Worm (Caenorhabditis elegans) whole organism, L3 larva: ENCODE results near the gene hid-1.

Experiments
- R02D3.7 ChIP-seq: fragments of 150-350 bp; optimal IDR thresholded peaks from 2 replicates; lab custom pipeline; 2014; ENCODE audit warnings: missing biosample characterization, missing genetic modification characterization
- ZK546.5 ChIP-seq: sonication (generic microtip); optimal IDR thresholded peaks from 2 replicates; lab custom pipeline; 2017; ENCODE audit warnings: missing biosample characterization, missing genetic modification characterization
- aly-2 ChIP-seq: fragments of 150-350 bp; optimal IDR thresholded peaks from 2 replicates; lab custom pipeline; 2014; ENCODE audit warnings: missing biosample characterization, missing genetic modification characterization
- ama-1 ChIP-seq: fragments of 150-350 bp; optimal IDR thresholded peaks from 2 replicates; lab custom pipeline; 2018
- ceh-16 ChIP-seq: sonication (generic microtip); optimal IDR thresholded peaks from 2 replicates; lab custom pipeline; 2017; ENCODE audit warnings: missing biosample characterization, missing genetic modification characterization
- ceh-28 ChIP-seq: fragments of 150-350 bp; optimal IDR thresholded peaks from 2 replicates; lab custom pipeline; 2014; ENCODE audit warnings: missing biosample characterization, missing genetic modification reagents, missing genetic modification characterization
- ceh-82 ChIP-seq: fragments of 150-350 bp; optimal IDR thresholded peaks from 2 replicates; lab custom pipeline; 2014; ENCODE audit warnings: missing biosample characterization, missing genetic modification characterization
- ceh-9 ChIP-seq: sonication (generic microtip); optimal IDR thresholded peaks from 2 replicates; lab custom pipeline; 2018; ENCODE audit warnings: missing biosample characterization, missing genetic modification characterization
- egl-27 ChIP-seq: sonication (generic microtip); optimal IDR thresholded peaks from 4 replicates; lab custom pipeline; 2017; ENCODE audit warnings: missing biosample characterization, missing genetic modification reagents, missing genetic modification characterization
- egl-5 ChIP-seq: fragments of 150-350 bp; optimal IDR thresholded peaks from 2 replicates; lab custom pipeline; 2017; ENCODE audit warnings: missing biosample characterization, missing genetic modification reagents, missing genetic modification characterization, inconsistent platforms
- elt-1 ChIP-seq: fragments of 150-350 bp; optimal IDR thresholded peaks from 2 replicates; lab custom pipeline; 2014; ENCODE audit warnings: missing biosample characterization, missing genetic modification characterization
- elt-2 ChIP-seq: sonication (generic microtip); optimal IDR thresholded peaks from 2 replicates; lab custom pipeline; 2016; ENCODE audit warnings: missing genetic modification reagents, mild to moderate bottlenecking, missing genetic modification characterization, missing compliant biosample characterization
- elt-3 ChIP-seq, 3 experiments: fragments of 150-350 bp in 1 of 3; sonication (generic microtip) in 2 of 3; optimal IDR thresholded peaks; 2 replicates in 2 of 3; 4 replicates in 1 of 3; lab custom pipeline; 2014 to 2017; ENCODE audit warnings: missing biosample characterization in 3 of 3, missing genetic modification characterization in 3 of 3
- fkh-10 ChIP-seq: sonication (generic microtip); optimal IDR thresholded peaks from 2 replicates; lab custom pipeline; 2017; ENCODE audit warnings: missing biosample characterization, missing genetic modification reagents, missing genetic modification characterization
- fos-1 ChIP-seq: fragments of 150-350 bp; optimal IDR thresholded peaks from 2 replicates; lab custom pipeline; 2014; ENCODE audit warnings: missing biosample characterization, missing genetic modification characterization
- hmg-11 ChIP-seq: sonication (generic microtip); optimal IDR thresholded peaks from 2 replicates; lab custom pipeline; 2016; ENCODE audit warnings: missing genetic modification characterization, missing compliant biosample characterization
- jun-1 ChIP-seq: fragments of 150-350 bp; optimal IDR thresholded peaks from 2 replicates; lab custom pipeline; 2014; ENCODE audit warnings: missing biosample characterization, missing genetic modification reagents, missing genetic modification characterization
- lin-15B ChIP-seq: fragments of 150-350 bp; optimal IDR thresholded peaks from 2 replicates; lab custom pipeline; 2014; ENCODE audit warnings: missing biosample characterization, missing genetic modification characterization
- lin-39 ChIP-seq: fragments of 150-350 bp; optimal IDR thresholded peaks from 2 replicates; lab custom pipeline; 2018; ENCODE audit warnings: missing biosample characterization, missing genetic modification reagents, missing genetic modification characterization
- lsy-12 ChIP-seq: sonication (generic microtip); optimal IDR thresholded peaks from 2 replicates; lab custom pipeline; 2016; ENCODE audit warnings: mild to moderate bottlenecking, missing genetic modification characterization, missing compliant biosample characterization
- mdl-1 ChIP-seq: fragments of 150-350 bp; optimal IDR thresholded peaks from 2 replicates; lab custom pipeline; 2014; ENCODE audit warnings: missing biosample characterization, missing genetic modification characterization
- mml-1 ChIP-seq: fragments of 150-350 bp; sonication (generic microtip); optimal IDR thresholded peaks from 3 replicates; lab custom pipeline; 2014; ENCODE audit warnings: missing biosample characterization, missing genetic modification characterization
- nfya-1 ChIP-seq: sonication (generic microtip); optimal IDR thresholded peaks from 2 replicates; lab custom pipeline; 2017; ENCODE audit warnings: missing genetic modification characterization, mild to moderate bottlenecking, missing compliant biosample characterization, antibody characterized with exemption, moderate library complexity; ENCODE audit not compliant: insufficient read depth
- nhr-11 ChIP-seq: fragments of 150-350 bp; optimal IDR thresholded peaks from 2 replicates; lab custom pipeline; 2014; ENCODE audit warnings: missing biosample characterization, missing genetic modification characterization
- nhr-12 ChIP-seq: fragments of 150-350 bp; optimal IDR thresholded peaks from 2 replicates; lab custom pipeline; 2014; ENCODE audit warnings: missing biosample characterization, missing genetic modification characterization
- nhr-23 ChIP-seq: fragments of 150-350 bp; optimal IDR thresholded peaks from 2 replicates; lab custom pipeline; 2014; ENCODE audit warnings: missing biosample characterization, missing genetic modification reagents, missing genetic modification characterization
- nhr-25 ChIP-seq: sonication (generic microtip); optimal IDR thresholded peaks from 2 replicates; lab custom pipeline; 2017; ENCODE audit warnings: missing biosample characterization, missing genetic modification characterization
- nhr-28 ChIP-seq: fragments of 150-350 bp; optimal IDR thresholded peaks from 2 replicates; lab custom pipeline; 2014; ENCODE audit warnings: missing biosample characterization, missing genetic modification characterization
- nhr-67 ChIP-seq: fragments of 150-350 bp; optimal IDR thresholded peaks from 2 replicates; lab custom pipeline; 2014; ENCODE audit warnings: missing biosample characterization, missing genetic modification characterization
- nhr-76 ChIP-seq: fragments of 150-350 bp; sonication (generic microtip); optimal IDR thresholded peaks from 5 replicates; lab custom pipeline; 2014; ENCODE audit warnings: missing biosample characterization, missing genetic modification characterization
- pha-4 ChIP-seq: fragments of 150-350 bp; optimal IDR thresholded peaks from 2 replicates; lab custom pipeline; 2014; ENCODE audit warnings: missing biosample characterization, missing genetic modification reagents, missing genetic modification characterization
- pqm-1 ChIP-seq: fragments of 150-350 bp; optimal IDR thresholded peaks from 2 replicates; lab custom pipeline; 2017; ENCODE audit warnings: missing biosample characterization, missing genetic modification characterization, inconsistent platforms
- skn-1 ChIP-seq: fragments of 150-350 bp; optimal IDR thresholded peaks from 2 replicates; lab custom pipeline; 2014; ENCODE audit warnings: missing biosample characterization, missing genetic modification characterization
- snpc-4 ChIP-seq: fragments of 150-350 bp; optimal IDR thresholded peaks from 2 replicates; lab custom pipeline; 2014; ENCODE audit warnings: missing biosample characterization, missing genetic modification characterization
- tbx-2 ChIP-seq: sonication (generic microtip); optimal IDR thresholded peaks from 2 replicates; lab custom pipeline; 2016; ENCODE audit warnings: mild to moderate bottlenecking, missing genetic modification characterization, missing compliant biosample characterization
- unc-39 ChIP-seq: sonication (generic microtip); optimal IDR thresholded peaks from 4 replicates; lab custom pipeline; 2017; ENCODE audit warnings: missing biosample characterization, missing genetic modification characterization
- unc-62 ChIP-seq: fragments of 150-350 bp; sonication (generic microtip); optimal IDR thresholded peaks from 4 replicates; lab custom pipeline; 2014; ENCODE audit warnings: missing biosample characterization, missing genetic modification reagents, missing genetic modification characterization
- ztf-11 ChIP-seq: fragments of 150-350 bp; optimal IDR thresholded peaks from 2 replicates; lab custom pipeline; 2014; ENCODE audit warnings: missing biosample characterization, missing genetic modification characterization

hid-1 gene

DNA sequence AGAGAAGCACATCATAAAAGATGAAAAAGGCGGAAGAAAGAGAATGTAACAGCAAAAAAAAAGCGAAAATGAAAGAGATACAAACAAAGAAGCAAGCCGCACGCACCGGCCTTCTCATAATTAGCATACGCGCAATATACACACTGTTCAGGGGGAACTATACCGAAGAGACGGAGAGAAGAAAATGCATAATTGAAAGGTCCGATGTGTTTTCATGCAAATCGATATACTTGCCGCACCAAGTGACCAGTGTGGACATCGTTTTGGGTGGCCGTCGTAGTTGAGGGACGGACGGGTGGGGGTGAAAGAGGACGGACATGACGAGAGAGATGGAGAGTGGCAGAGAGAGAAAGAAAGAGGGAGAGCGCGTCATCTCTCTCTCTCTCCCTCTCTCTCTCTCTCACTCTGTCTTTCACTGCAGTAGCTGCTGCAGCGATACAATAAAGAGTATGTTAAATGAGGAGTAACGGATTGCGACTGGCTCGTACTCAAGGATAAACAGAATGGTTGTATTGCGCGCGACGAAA lies 47.5 kb downstream of the hid-1 start:
- peak; percentile 73 for TF ChIP-seq nhr-11 (tag; lab: Kevin White, UChicago)
- peak; percentile 89 for TF ChIP-seq nfya-1
- TF ChIP-seq skn-1 (tag; lab: Kevin White, UChicago), result peak; percentile 42
- TF ChIP-seq jun-1 (tag; lab: Kevin White, UChicago), result peak; percentile 37
- TF ChIP-seq nhr-23 (tag; lab: Kevin White, UChicago), result peak; percentile 79
- TF ChIP-seq nhr-12 (tag; lab: Kevin White, UChicago), result no peak
- TF ChIP-seq lsy-12 (tag; lab: Kevin White, UChicago), result peak; percentile 12
- no peak for TF ChIP-seq ceh-9 (tag; lab: Kevin White, UChicago)
- TF ChIP-seq ceh-82, result peak; percentile 63
- no peak for TF ChIP-seq nhr-67 (tag; lab: Kevin White, UChicago)
- peak; percentile 36 for TF ChIP-seq elt-1 (tag; lab: Kevin White, UChicago)
- TF ChIP-seq mdl-1 (tag; lab: Kevin White, UChicago), result peak; percentile 10
- TF ChIP-seq lin-39 (tag; lab: Kevin White, UChicago), result peak; percentile 97
- TF ChIP-seq lin-15B (tag; lab: Kevin White, UChicago), result peak; percentile 29
- peak; percentile 87 for TF ChIP-seq snpc-4 (tag; lab: Kevin White, UChicago)
- no peak for TF ChIP-seq nhr-76
- TF ChIP-seq nhr-25, result peak; percentile 81
- TF ChIP-seq ama-1 (lab: Kevin White, UChicago), result no peak
- TF ChIP-seq ceh-28 (tag; lab: Kevin White, UChicago), result peak; percentile 71
- TF ChIP-seq pha-4, result peak; percentile 95
- peak; percentile 66 for TF ChIP-seq hmg-11 (tag; lab: Kevin White, UChicago)
- TF ChIP-seq fkh-10, result peak; percentile 66
- no peak for TF ChIP-seq unc-39 (tag; lab: Kevin White, UChicago)
- peak; percentile 70 for TF ChIP-seq egl-5 (tag; lab: Kevin White, UChicago)
- TF ChIP-seq mml-1 (tag; lab: Kevin White, UChicago), result no peak
- TF ChIP-seq tbx-2 (tag; lab: Kevin White, UChicago), result peak; percentile 54
- no peak for TF ChIP-seq aly-2 (tag; lab: Kevin White, UChicago)
- TF ChIP-seq unc-62 (GFP tag; lab: Kevin White, UChicago), result peak; percentile 52
- peak; percentile 65 for TF ChIP-seq egl-27 (tag; lab: Kevin White, UChicago)
- no peak for TF ChIP-seq nhr-28
- TF ChIP-seq ztf-11, result no peak

ce11 chrX:2538713-2539112 lies 49.9 kb downstream of the hid-1 start:
- TF ChIP-seq unc-39 (tag; lab: Kevin White, UChicago) (no peak), R02D3.7 (no peak), ztf-11 (no peak), skn-1 (tag; lab: Kevin White, UChicago) (no peak), nhr-67 (tag; lab: Kevin White, UChicago) (no peak), elt-1 (tag; lab: Kevin White, UChicago) (no peak), nhr-25 (no peak), ZK546.5 (tag; lab: Kevin White, UChicago) (no peak), lsy-12 (tag; lab: Kevin White, UChicago) (no peak), nhr-76 (no peak), pqm-1 (tag; lab: Kevin White, UChicago) (no peak), fos-1 (tag; lab: Kevin White, UChicago) (no peak), elt-3 (tag; optimal IDR thresholded peaks at IDR 0.05; lab: Kevin White, UChicago) (no peak)

DNA sequence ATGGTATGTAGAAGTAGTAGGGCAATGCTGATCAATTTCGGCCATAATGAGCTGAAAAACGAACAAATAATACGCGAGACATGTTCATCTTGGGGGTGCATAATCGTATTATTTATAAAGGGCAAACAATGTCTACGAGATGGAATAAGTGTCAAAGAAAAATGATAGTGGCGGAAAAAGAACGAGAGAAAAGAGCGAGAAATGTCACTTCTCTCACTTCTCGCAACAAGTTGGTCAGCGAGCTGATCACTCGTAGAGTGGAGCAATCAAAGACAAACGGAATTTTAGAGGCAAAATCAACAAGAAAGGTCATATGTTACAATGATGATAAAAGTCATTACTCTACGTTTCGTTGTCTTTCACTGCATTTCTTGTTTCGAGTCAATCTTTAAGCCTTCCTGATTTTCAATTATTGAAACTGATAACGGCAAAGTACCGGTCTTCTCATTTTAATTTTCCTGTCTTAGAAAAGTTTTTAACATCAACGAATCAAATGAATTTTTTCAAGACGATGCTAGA lies 52.2 kb downstream of the hid-1 start, which contains the start of gene F52H2.3:
Gene F52H2.3, minus strand, starts transcription at position 51 of the 519 bp plus-strand sequence.
- no peak for TF ChIP-seq nhr-28
- no peak for TF ChIP-seq elt-3 (tag; optimal IDR thresholded peaks at IDR 0.05; lab: Kevin White, UChicago)
- TF ChIP-seq ceh-16, result no peak
- TF ChIP-seq pha-4, result peak; percentile 79
- peak; percentile 84 for TF ChIP-seq elt-2 (tag; lab: Kevin White, UChicago)
- TF ChIP-seq pqm-1 (tag; lab: Kevin White, UChicago), result peak; percentile 52
